Worm (Caenorhabditis elegans): ENCODE measurements around the gene F08F1.9.
A peak's percentile ranks its signal among the peaks of the same experiment; 100 is the strongest.

Gene F08F1.9

DNA sequence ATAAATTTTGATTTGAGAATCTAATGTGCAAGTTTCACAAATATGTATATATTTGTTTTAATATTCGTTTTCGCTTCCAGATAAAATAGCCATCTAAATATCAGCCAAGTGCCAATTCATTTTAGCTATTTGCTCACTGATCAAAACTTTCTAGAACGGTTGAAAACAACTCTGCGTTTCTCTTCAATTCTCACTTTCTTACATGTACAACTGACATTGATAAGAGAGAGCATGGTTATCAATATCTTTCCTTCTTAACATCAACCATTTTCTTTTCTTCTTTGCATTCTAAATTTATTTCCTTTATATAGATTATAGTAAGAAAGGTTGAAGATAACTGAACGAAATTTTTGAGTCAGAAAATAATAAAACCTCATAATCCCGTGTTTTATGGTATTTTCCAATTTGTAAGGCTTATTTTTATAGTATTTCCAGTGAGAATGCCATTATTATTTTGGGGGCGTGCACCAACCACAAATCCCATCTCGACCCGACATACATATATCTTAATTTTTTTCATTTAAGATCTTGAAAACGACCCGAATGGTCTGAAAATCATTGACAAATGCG, 17.8 kb upstream of the F08F1.9 start, which contains the start of gene F08F1.3:
TSS of gene F08F1.3 (plus strand) at position 520 of the 570 bp plus-strand sequence.
- no peak for TF ChIP-seq sea-2 (GFP tag; optimal IDR thresholded peaks at IDR 0.05)
- no peak for TF ChIP-seq lsy-12 (tag; optimal IDR thresholded peaks at IDR 0.05)
- TF ChIP-seq pqm-1 (tag; optimal IDR thresholded peaks at IDR 0.05): peak; percentile 23
- TF ChIP-seq elt-2 (tag; optimal IDR thresholded peaks at IDR 0.05): peak; percentile 74
- peak; percentile 42 for TF ChIP-seq pha-4 (tag; optimal IDR thresholded peaks at IDR 0.05)

DNA sequence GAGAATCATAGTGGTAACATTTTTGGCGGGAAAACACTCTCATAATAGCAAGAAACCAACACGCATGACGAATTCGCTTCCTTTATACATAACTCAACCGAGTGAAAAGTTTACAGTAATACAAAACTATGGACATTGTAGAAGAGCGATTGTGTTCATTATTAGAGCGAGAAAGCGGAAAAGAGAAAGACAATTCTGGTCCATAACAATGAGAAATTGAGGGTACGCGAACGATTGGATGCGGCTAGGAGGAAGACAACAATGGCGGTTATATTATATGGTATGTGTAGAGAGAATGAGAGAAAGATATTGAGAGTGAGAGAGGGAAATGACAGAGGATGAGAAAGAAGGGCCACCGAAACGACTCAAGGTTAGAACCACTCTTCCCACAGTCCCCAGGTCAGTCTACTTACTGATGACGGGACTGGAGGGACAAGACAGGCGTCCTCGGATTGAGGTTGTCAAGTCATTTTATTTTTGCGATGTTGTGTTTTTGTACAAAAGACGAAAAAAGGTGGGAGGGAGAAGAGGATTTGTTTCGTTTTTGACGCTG, 15.6 kb upstream of the F08F1.9 start:
- TF ChIP-seq nhr-23 (tag; optimal IDR thresholded peaks at IDR 0.05): no peak
- no peak for TF ChIP-seq ceh-28 (tag; optimal IDR thresholded peaks at IDR 0.05)
- TF ChIP-seq nhr-11 (tag; optimal IDR thresholded peaks at IDR 0.05): no peak
- peak; percentile 51 for TF ChIP-seq nhr-25 (tag; optimal IDR thresholded peaks at IDR 0.05)
- TF ChIP-seq egl-27 (tag; optimal IDR thresholded peaks at IDR 0.05): no peak

DNA sequence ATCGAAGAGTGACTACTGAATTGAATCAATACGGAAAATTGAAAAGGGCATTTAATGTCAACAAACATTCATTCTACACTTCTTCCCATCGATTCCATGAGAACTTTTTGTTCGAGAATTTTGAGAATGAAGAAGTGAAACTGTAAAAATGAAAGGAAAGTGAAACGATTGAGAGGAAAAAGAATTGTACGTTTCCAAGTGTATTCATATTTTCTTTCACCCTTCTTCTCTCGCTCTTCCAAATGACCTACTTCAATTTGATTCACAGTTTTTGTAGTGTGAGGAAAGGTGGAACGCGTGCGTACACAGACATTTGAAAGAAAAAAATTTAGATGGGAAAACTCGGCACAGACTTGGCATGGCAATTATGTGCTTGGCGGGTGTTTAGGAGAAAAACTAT, 13.6 kb upstream of the F08F1.9 start:
- TF ChIP-seq pha-4 (tag; optimal IDR thresholded peaks at IDR 0.05) (peak; percentile 4), hmg-11 (tag; optimal IDR thresholded peaks at IDR 0.05) (no peak), nhr-25 (tag; optimal IDR thresholded peaks at IDR 0.05) (peak; percentile 4)

DNA sequence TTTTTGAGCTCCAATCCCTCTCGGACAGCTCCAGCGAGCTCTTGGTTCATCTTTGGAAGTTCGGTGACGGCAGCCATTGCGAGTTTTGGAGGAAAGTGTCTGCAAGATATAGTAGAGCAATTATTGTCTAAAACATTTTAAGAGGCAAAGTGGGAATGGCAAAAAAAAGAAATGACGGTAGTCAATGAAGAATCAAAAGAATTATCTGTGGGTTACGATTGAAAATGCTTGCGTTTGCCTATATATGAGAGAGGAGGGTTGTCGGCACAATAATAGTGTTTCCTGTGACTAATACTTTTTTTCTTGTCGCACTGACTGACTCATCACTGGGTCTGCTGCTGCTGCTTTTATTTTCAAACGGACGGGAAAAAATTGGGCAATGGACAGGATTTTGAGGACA, 13.0 kb upstream of the F08F1.9 start, which contains the start of gene tth-1:
TSS of gene tth-1 (minus strand) at position 101 of the 400 bp plus-strand sequence.
- TF ChIP-seq nhr-11 (tag; optimal IDR thresholded peaks at IDR 0.05) (no peak), mml-1 (tag; optimal IDR thresholded peaks at IDR 0.05) (no peak), nhr-77 (tag; optimal IDR thresholded peaks at IDR 0.05) (no peak), tbx-2 (tag; optimal IDR thresholded peaks at IDR 0.05) (no peak), ztf-11 (tag; optimal IDR thresholded peaks at IDR 0.05) (no peak)

DNA sequence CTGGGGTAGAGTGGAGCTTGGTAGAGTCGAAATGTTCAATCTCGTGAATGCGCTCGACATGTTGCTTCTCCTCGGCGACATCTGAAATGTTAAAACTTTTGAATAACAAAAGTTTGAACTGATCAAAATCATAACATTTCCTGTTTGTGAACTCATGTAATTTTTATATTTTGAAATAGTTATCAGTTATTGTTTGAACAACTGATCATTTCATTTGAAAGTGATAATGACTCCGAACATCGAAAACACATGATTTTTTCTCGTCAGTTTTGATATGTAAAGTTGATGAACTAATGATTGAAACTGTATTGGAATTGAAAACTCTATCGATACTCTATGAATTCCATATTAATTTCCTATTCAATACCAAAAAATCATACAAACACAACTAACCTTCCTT, 12.5 kb upstream of the F08F1.9 start:
- TF ChIP-seq nhr-67 (tag; optimal IDR thresholded peaks at IDR 0.05) (no peak), nhr-76 (tag; optimal IDR thresholded peaks at IDR 0.05) (no peak), ama-1 (optimal IDR thresholded peaks at IDR 0.05) (no peak), fkh-10 (GFP tag; optimal IDR thresholded peaks at IDR 0.05) (no peak), nhr-237 (tag; optimal IDR thresholded peaks at IDR 0.05) (no peak), elt-2 (tag; optimal IDR thresholded peaks at IDR 0.05) (peak; percentile 52), hmg-11 (tag; optimal IDR thresholded peaks at IDR 0.05) (no peak), pqm-1 (tag; optimal IDR thresholded peaks at IDR 0.05) (peak; percentile 71), sea-2 (GFP tag; optimal IDR thresholded peaks at IDR 0.05) (no peak), pha-4 (tag; optimal IDR thresholded peaks at IDR 0.05) (peak; percentile 33)

DNA sequence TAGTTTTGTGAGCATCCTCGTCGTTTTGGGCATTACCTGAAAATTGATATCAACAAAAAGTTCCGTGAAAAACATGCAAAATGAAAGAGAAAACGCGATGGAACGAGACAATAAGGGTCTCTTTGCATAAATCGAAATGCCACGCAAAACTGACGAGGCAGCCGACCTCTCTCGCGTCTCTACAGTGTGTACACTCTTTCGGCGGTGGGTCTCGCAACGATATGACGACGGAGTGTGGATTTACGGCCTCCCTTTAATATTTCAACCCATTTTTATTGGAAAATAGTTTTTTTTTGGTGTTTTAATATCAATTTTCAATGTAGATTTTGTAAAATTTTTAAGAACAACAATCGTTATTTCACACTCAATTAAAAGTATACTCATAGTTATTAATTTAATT, 11.4 kb upstream of the F08F1.9 start, which contains the start of gene tag-123:
TSS of gene tag-123 (minus strand) at position 36 of the 400 bp plus-strand sequence.
- peak; percentile 45 for TF ChIP-seq elt-2 (tag; optimal IDR thresholded peaks at IDR 0.05)
- no peak for TF ChIP-seq fkh-10 (GFP tag; optimal IDR thresholded peaks at IDR 0.05)
- no peak for TF ChIP-seq nhr-11 (tag; optimal IDR thresholded peaks at IDR 0.05)
- TF ChIP-seq fos-1 (tag; optimal IDR thresholded peaks at IDR 0.05): no peak
- TF ChIP-seq unc-39 (tag; optimal IDR thresholded peaks at IDR 0.05): no peak
- TF ChIP-seq ztf-11 (tag; optimal IDR thresholded peaks at IDR 0.05): no peak
- TF ChIP-seq pha-4 (tag; optimal IDR thresholded peaks at IDR 0.05): peak; percentile 77
- TF ChIP-seq lin-15B (tag; optimal IDR thresholded peaks at IDR 0.05): peak; percentile 53
- peak; percentile 28 for TF ChIP-seq nhr-25 (tag; optimal IDR thresholded peaks at IDR 0.05)
- TF ChIP-seq lin-39 (tag; optimal IDR thresholded peaks at IDR 0.05): peak; percentile 69
- peak; percentile 78 for TF ChIP-seq nhr-23 (tag; optimal IDR thresholded peaks at IDR 0.05)
- peak; percentile 62 for TF ChIP-seq snpc-4 (tag; optimal IDR thresholded peaks at IDR 0.05)
- no peak for TF ChIP-seq mdl-1 (tag; optimal IDR thresholded peaks at IDR 0.05)
- peak; percentile 9 for TF ChIP-seq ceh-28 (tag; optimal IDR thresholded peaks at IDR 0.05)
- peak; percentile 41 for TF ChIP-seq hmg-11 (tag; optimal IDR thresholded peaks at IDR 0.05)
- peak; percentile 93 for TF ChIP-seq R02D3.7 (tag; optimal IDR thresholded peaks at IDR 0.05)
- peak; percentile 70 for TF ChIP-seq nfya-1 (tag; optimal IDR thresholded peaks at IDR 0.05; ENCODE audit: insufficient read depth)
- no peak for TF ChIP-seq ztf-4 (tag; optimal IDR thresholded peaks at IDR 0.05)
